4 worm cellular contexts compared by ENCODE assay signal in the genomic region with DNA sequence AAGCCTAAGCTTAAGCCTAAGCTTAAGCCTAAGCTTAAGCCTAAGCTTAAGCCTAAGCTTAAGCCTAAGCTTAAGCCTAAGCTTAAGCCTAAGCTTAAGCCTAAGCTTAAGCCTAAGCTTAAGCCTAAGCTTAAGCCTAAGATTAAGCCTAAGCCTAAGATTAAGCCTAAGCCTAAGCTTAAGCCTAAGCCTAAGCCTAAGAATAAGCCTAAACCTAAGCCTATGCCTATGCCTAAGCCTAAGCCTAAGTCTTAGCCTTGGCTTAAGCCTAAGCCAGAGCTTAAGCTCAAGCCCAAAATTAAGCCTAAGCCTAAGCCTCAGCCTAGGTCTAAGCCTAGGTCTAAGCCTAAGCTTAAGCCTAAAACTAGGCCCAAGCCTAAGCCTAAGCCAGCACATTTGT.
A peak's percentile ranks its signal among the peaks of the same experiment; 100 is the strongest.
TF ChIP-seq lines count a peak whose summit lies in the region.

No protein-coding gene starts in this region.

TF ChIP-seq in whole organism, early embryonic, 17 proteins besides CTCF, POLR2A, EP300 and RAD21:
- TF ChIP-seq ceh-36 (tag; optimal IDR thresholded peaks at IDR 0.05; lab: Kevin White, UChicago): peak; percentile 94

TF ChIP-seq in whole organism, late embryonic, 69 proteins besides CTCF, POLR2A, EP300 and RAD21:
- TF ChIP-seq dve-1 (tag; optimal IDR thresholded peaks at IDR 0.05; lab: Kevin White, UChicago): peak; percentile 100

TF ChIP-seq in whole organism, midembryonic, 9 proteins besides CTCF, POLR2A, EP300 and RAD21:
- peak; percentile 75; the same call in 1 of the 2 replicates for TF ChIP-seq ztf-29 (GFP tag; IDR thresholded peaks at IDR 0.05; lab: Robert Waterston, UW)

TF ChIP-seq in whole organism, mixed stage, embryonic, 35 proteins besides CTCF, POLR2A, EP300 and RAD21:
- peak; percentile 71 for TF ChIP-seq ham-2 (GFP tag; optimal IDR thresholded peaks at IDR 0.05; lab: Kevin White, UChicago)
